Worm (Caenorhabditis elegans) whole organism, L1 larva: ENCODE results near the gene Y75B12B.13.

Experiments
- aha-1 ChIP-seq: fragments of 150-350 bp; optimal IDR thresholded peaks from 2 replicates; lab custom pipeline; 2014; ENCODE audit warnings: missing biosample characterization, missing genetic modification characterization
- ces-1 ChIP-seq: fragments of 150-350 bp; optimal IDR thresholded peaks from 2 replicates; lab custom pipeline; 2014; ENCODE audit warnings: missing biosample characterization, missing genetic modification reagents, missing genetic modification characterization
- elt-3 ChIP-seq, 6 experiments: fragments of 150-350 bp in 1 of 6; sonication (generic microtip); optimal IDR thresholded peaks; 2 replicates each; lab custom pipeline; 2017 to 2018; ENCODE audit warnings: missing biosample characterization in 6 of 6, missing genetic modification characterization in 6 of 6, inconsistent platforms in 1 of 6
- jun-1 ChIP-seq: fragments of 150-350 bp; optimal IDR thresholded peaks from 2 replicates; lab custom pipeline; 2014; ENCODE audit warnings: missing biosample characterization, missing genetic modification reagents, missing genetic modification characterization
- lsy-2 ChIP-seq, 2 experiments: fragments of 150-350 bp; optimal IDR thresholded peaks; 2 replicates each; lab custom pipeline; 2014; ENCODE audit warnings: missing biosample characterization in 2 of 2, missing genetic modification characterization in 2 of 2
- nhr-12 ChIP-seq: sonication (generic microtip); optimal IDR thresholded peaks from 2 replicates; lab custom pipeline; 2017; ENCODE audit warnings: missing biosample characterization, missing genetic modification characterization
- nhr-237 ChIP-seq: fragments of 150-350 bp; optimal IDR thresholded peaks from 2 replicates; lab custom pipeline; 2014; ENCODE audit warnings: missing biosample characterization, missing genetic modification characterization
- nhr-47 ChIP-seq: sonication (generic microtip); optimal IDR thresholded peaks from 2 replicates; lab custom pipeline; 2016; ENCODE audit warnings: mild to moderate bottlenecking, missing genetic modification characterization, moderate library complexity, missing compliant biosample characterization
- pqm-1 ChIP-seq: sonication (generic microtip); optimal IDR thresholded peaks from 3 replicates; lab custom pipeline; 2017; ENCODE audit warnings: missing biosample characterization, missing genetic modification characterization
- snpc-4 ChIP-seq: fragments of 150-350 bp; optimal IDR thresholded peaks from 2 replicates; lab custom pipeline; 2014; ENCODE audit warnings: missing biosample characterization, missing genetic modification characterization
- tbx-2 ChIP-seq: sonication (generic microtip); optimal IDR thresholded peaks from 2 replicates; lab custom pipeline; 2016; ENCODE audit warnings: missing genetic modification characterization, missing compliant biosample characterization
- unc-130 ChIP-seq: fragments of 150-350 bp; optimal IDR thresholded peaks from 2 replicates; lab custom pipeline; 2017; ENCODE audit warnings: missing biosample characterization, missing genetic modification characterization, inconsistent platforms
- unc-62 ChIP-seq: fragments of 150-350 bp; optimal IDR thresholded peaks from 2 replicates; lab custom pipeline; 2014; ENCODE audit warnings: missing biosample characterization, missing genetic modification reagents, missing genetic modification characterization
- vab-15 ChIP-seq: sonication (generic microtip); optimal IDR thresholded peaks from 2 replicates; lab custom pipeline; 2017; ENCODE audit warnings: missing genotype, mild to moderate bottlenecking, missing genetic modification characterization, missing compliant biosample characterization

DNA sequence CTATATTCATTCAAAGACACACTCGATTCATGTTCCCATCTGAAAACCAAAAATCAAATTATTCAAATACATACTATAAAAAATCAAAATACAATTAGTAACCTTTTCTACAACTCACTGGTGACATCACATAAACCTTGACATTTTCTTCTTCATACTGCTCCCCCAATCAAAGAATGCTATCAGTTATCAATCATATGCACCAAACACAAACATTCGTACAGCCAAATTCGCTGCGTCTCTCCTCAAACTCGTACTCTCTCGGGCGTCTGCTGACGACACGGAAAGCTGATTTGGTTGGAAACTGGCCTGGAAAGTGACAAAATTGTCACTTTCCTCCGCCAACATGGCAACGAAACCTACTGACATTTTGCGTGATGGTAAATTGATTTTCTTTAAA is 1.4 kb downstream of the Y75B12B.13 start, which contains the start of gene plc-2:
- TF ChIP-seq lsy-2 (tag; optimal IDR thresholded peaks at IDR 0.05; lab: Kevin White, UChicago) (no peak), tbx-2 (tag; lab: Kevin White, UChicago) (no peak), nhr-12 (no peak), unc-62 (GFP tag; lab: Kevin White, UChicago) (no peak), elt-3 (tag; optimal IDR thresholded peaks at IDR 0.05; lab: Kevin White, UChicago) (no peak), pqm-1 (tag; lab: Kevin White, UChicago) (no peak), unc-130 (tag; lab: Kevin White, UChicago) (no peak), nhr-47 (no peak), nhr-237 (tag; lab: Kevin White, UChicago) (no peak), aha-1 (tag; lab: Kevin White, UChicago) (no peak), snpc-4 (tag; lab: Kevin White, UChicago) (no peak), ces-1 (GFP tag; lab: Kevin White, UChicago) (no peak), vab-15 (tag; lab: Kevin White, UChicago) (no peak), jun-1 (no peak)
